Worm (Caenorhabditis elegans): ENCODE results near the gene Y38F1A.4.
"Not testable (repeated sequence)": the region's sequence is repeated elsewhere in the genome, so short reads cannot be mapped to it uniquely, and the experiment has no call there.

DNA sequence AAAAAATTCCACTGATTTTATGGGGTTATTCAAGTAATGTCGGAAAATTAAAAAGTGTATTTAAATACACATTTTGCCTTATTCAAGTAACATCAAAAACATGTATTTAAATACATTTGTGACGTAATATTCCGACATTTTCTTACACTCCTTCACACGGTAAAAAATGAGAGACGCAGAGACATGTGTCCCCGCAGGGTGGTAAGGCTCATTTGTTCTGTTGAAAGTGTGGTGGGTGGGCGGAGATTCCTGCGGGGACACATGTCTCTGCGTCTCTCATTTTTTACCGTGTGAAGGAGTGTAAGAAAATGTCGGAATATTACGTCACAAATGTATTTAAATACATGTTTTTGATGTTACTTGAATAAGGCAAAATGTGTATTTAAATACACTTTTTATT, 46.9 kb upstream of the Y38F1A.4 start:
- not testable (repeated sequence) for TF ChIP-seq ham-2 (GFP tag; optimal IDR thresholded peaks at IDR 0.05); nhr-237 (tag; optimal IDR thresholded peaks at IDR 0.05); nhr-28 (tag; optimal IDR thresholded peaks at IDR 0.05); unc-62 (GFP tag; optimal IDR thresholded peaks at IDR 0.05); nhr-76 (tag; optimal IDR thresholded peaks at IDR 0.05); nhr-2 (tag; optimal IDR thresholded peaks at IDR 0.05); ztf-11 (tag; optimal IDR thresholded peaks at IDR 0.05); ceh-39 (tag; optimal IDR thresholded peaks at IDR 0.05); ceh-43 (GFP tag; optimal IDR thresholded peaks at IDR 0.05); ceh-83 (GFP tag; optimal IDR thresholded peaks at IDR 0.05)
- peak; percentile 5 for TF ChIP-seq ces-1 (GFP tag; optimal IDR thresholded peaks at IDR 0.05)
- TF ChIP-seq lsy-2 (tag; optimal IDR thresholded peaks at IDR 0.05): peak; percentile 2
